Fruit fly (Drosophila melanogaster) whole organism, adult: ENCODE data around the gene CG43072.

ENCODE experiments used
- CG7045 ChIP-seq: fragments of 200-800 bp; sonication (Bioruptor generic); optimal IDR thresholded peaks from 2 replicates; lab custom pipeline; 2017; ENCODE audit warnings: missing biosample characterization, mild to moderate bottlenecking, missing genetic modification characterization
- Crg-1 ChIP-seq: fragments of 200-800 bp; sonication (Bioruptor generic); optimal IDR thresholded peaks from 2 replicates; lab custom pipeline; 2016; ENCODE audit warnings: missing biosample characterization, missing genetic modification characterization
- ovo ChIP-seq: fragments of 200-800 bp; sonication (Bioruptor generic); optimal IDR thresholded peaks from 2 replicates; lab custom pipeline; 2016; ENCODE audit warnings: missing biosample characterization, missing genetic modification characterization

The CG43072 gene

dm6 chr3L:21113061-21113460 is 47.4 kb downstream of the CG43072 start:
- TF ChIP-seq ovo (GFP tag; lab: Kevin White, UChicago) (no peak), CG7045 (GFP tag; lab: Kevin White, UChicago) (no peak), Crg-1 (GFP tag; lab: Kevin White, UChicago) (no peak)
